Worm (Caenorhabditis elegans): ENCODE results near the gene col-140.

The col-140 gene

DNA sequence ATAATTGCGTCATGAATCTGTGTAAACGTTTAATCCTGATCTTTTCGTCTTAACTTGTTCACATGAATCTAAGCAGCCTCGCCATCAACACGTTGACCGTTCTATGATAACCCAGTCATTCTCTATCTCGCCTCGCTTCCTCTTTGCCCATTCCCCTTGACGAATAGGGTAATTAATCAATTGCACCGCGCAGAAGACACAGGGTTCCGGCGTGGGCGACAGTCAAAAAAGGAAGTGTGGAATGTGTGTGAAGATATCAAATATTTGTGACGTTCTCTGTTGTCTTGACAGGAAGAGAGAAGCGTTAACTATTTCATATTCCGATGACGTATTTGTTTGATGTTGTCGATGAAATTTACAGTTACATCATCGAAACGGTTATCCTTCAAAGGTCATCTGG, 3.8 kb downstream of the col-140 start:
- TF ChIP-seq ceh-28 (tag; optimal IDR thresholded peaks at IDR 0.05) (peak; percentile 54), nhr-23 (tag; optimal IDR thresholded peaks at IDR 0.05) (peak; percentile 81), lin-39 (tag; optimal IDR thresholded peaks at IDR 0.05) (peak; percentile 44), nfya-1 (tag; optimal IDR thresholded peaks at IDR 0.05; ENCODE audit: insufficient read depth) (no peak), nhr-25 (tag; optimal IDR thresholded peaks at IDR 0.05) (peak; percentile 89), nhr-43 (tag; optimal IDR thresholded peaks at IDR 0.05; ENCODE audit: poor library complexity, severe bottlenecking) (peak; percentile 82), ceh-9 (tag; optimal IDR thresholded peaks at IDR 0.05) (no peak), aly-2 (tag; optimal IDR thresholded peaks at IDR 0.05) (peak; percentile 27), unc-62 (GFP tag; optimal IDR thresholded peaks at IDR 0.05) (peak; percentile 72), elt-3 (tag; optimal IDR thresholded peaks at IDR 0.05) (peak in 2 of 3 experiments; percentile 59 to 66)

DNA sequence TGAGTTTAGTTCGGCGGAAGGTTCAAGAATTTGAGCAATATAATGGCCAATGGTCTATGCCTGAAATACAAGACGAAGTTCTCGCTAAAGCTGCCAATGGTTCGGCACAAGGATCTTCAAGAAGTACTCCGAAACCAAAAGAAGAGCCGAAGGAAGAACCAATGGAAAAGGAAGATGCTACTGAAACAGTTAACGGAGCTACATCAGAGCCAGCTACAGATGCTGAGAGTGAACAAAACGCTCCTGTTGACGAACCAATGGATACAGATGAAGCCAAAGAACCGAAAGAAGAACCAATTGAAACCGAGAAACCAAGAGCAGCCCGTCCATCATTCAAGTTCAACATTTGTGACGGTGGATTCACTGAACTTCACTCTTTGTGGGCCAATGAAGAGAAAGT, 5.4 kb downstream of the col-140 start:
- TF ChIP-seq fos-1 (tag; optimal IDR thresholded peaks at IDR 0.05) (no peak), nhr-28 (tag; optimal IDR thresholded peaks at IDR 0.05) (no peak), mml-1 (tag; optimal IDR thresholded peaks at IDR 0.05) (no peak), ztf-4 (tag; optimal IDR thresholded peaks at IDR 0.05) (no peak), ceh-82 (tag; optimal IDR thresholded peaks at IDR 0.05) (no peak), egl-27 (tag; optimal IDR thresholded peaks at IDR 0.05) (no peak)

DNA sequence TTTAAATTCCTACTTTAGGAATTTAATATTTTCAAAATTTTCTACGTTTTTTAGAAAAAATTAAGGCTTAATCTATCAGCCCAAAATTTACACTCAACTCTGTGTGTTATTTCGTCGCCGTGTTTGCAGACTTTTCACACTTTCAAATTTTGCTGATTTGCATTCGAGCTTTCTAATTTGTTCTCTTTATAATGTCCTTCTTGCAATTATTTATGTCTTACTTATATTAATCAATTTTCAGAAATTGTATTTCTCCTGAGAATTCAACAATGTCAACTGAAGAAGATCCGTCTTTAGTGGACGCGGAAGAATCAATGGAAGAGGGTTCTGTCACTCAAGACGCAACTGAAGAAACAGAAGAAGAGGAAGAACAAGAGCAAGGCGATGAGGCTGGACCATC, 10.0 kb downstream of the col-140 start, which contains the start of gene let-418:
Gene let-418 (plus strand): TSS at position 242 of the 400 bp plus-strand sequence.
- TF ChIP-seq nhr-25 (tag; optimal IDR thresholded peaks at IDR 0.05) (no peak), ZK546.5 (tag; optimal IDR thresholded peaks at IDR 0.05) (no peak), ama-1 (optimal IDR thresholded peaks at IDR 0.05) (no peak), skn-1 (tag; optimal IDR thresholded peaks at IDR 0.05) (no peak), elt-2 (tag; optimal IDR thresholded peaks at IDR 0.05) (no peak), nhr-67 (tag; optimal IDR thresholded peaks at IDR 0.05) (no peak), nhr-76 (tag; optimal IDR thresholded peaks at IDR 0.05) (no peak), lin-39 (tag; optimal IDR thresholded peaks at IDR 0.05) (no peak), R02D3.7 (tag; optimal IDR thresholded peaks at IDR 0.05) (no peak), ceh-28 (tag; optimal IDR thresholded peaks at IDR 0.05) (no peak), unc-39 (tag; optimal IDR thresholded peaks at IDR 0.05) (no peak)

DNA sequence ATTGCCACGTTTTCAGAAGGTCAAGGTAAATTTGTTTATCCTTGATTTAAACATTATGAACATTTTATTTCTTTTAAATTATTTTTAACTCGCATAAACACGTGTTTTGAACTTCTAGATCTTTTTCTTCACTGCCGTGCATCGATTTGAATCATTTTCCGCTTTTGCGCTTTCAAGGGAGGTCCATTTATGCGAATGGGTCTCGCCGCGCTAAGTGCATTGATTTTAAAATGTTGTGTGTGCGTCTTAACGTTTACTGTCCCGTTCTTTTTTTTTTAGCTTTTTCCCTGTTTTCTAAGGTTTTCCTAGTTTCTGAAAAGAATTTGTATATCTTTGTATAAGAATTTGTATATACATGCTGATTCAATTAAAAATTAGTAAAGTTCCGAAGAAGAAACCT, 11.2 kb downstream of the col-140 start:
- TF ChIP-seq sea-2 (GFP tag; optimal IDR thresholded peaks at IDR 0.05) (no peak), ztf-4 (tag; optimal IDR thresholded peaks at IDR 0.05) (no peak), nfya-1 (tag; optimal IDR thresholded peaks at IDR 0.05; ENCODE audit: insufficient read depth) (no peak), elt-3 (tag; optimal IDR thresholded peaks at IDR 0.05) (no peak), ceh-16 (tag; optimal IDR thresholded peaks at IDR 0.05) (no peak), snpc-4 (tag; optimal IDR thresholded peaks at IDR 0.05) (no peak), elt-1 (tag; optimal IDR thresholded peaks at IDR 0.05) (no peak), fkh-10 (GFP tag; optimal IDR thresholded peaks at IDR 0.05) (no peak), lin-39 (tag; optimal IDR thresholded peaks at IDR 0.05) (no peak), ZK546.5 (tag; optimal IDR thresholded peaks at IDR 0.05) (no peak), pha-4 (tag; optimal IDR thresholded peaks at IDR 0.05) (no peak), ceh-9 (tag; optimal IDR thresholded peaks at IDR 0.05) (no peak), ztf-11 (tag; optimal IDR thresholded peaks at IDR 0.05) (no peak)

DNA sequence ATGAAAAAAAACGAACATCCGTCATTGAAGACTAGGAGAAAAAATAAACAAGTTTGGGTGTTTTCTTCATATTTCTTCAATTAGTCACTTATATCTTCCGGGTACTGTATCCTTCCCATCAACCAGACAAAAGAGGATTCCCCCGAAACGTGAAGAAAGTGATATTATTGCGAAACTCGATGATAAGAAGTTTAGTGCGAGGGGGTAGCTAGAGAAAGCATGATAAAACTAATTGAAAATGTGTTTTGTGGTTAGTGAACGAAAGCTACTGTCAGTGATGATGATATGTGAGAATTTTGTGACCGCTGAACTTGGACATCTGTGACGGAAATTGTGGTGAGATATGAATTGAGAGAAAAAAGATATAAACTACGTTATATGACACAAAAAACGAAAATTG, 13.7 kb downstream of the col-140 start:
- no peak for TF ChIP-seq lsy-12 (tag; optimal IDR thresholded peaks at IDR 0.05)
- peak; percentile 61 for TF ChIP-seq egl-27 (tag; optimal IDR thresholded peaks at IDR 0.05)
- TF ChIP-seq aly-2 (tag; optimal IDR thresholded peaks at IDR 0.05): no peak
- TF ChIP-seq egl-5 (tag; optimal IDR thresholded peaks at IDR 0.05): no peak
- peak; percentile 46 for TF ChIP-seq fos-1 (tag; optimal IDR thresholded peaks at IDR 0.05)
- no peak for TF ChIP-seq nhr-28 (tag; optimal IDR thresholded peaks at IDR 0.05)
- TF ChIP-seq nfya-1 (tag; optimal IDR thresholded peaks at IDR 0.05; ENCODE audit: insufficient read depth): peak; percentile 35
- TF ChIP-seq ama-1 (optimal IDR thresholded peaks at IDR 0.05): no peak
- no peak for TF ChIP-seq nhr-67 (tag; optimal IDR thresholded peaks at IDR 0.05)
- TF ChIP-seq unc-62 (GFP tag; optimal IDR thresholded peaks at IDR 0.05): peak; percentile 52
- no peak for TF ChIP-seq pha-4 (tag; optimal IDR thresholded peaks at IDR 0.05)
- TF ChIP-seq lin-15B (tag; optimal IDR thresholded peaks at IDR 0.05): no peak
- peak; percentile 56 for TF ChIP-seq pqm-1 (tag; optimal IDR thresholded peaks at IDR 0.05)
- no peak for TF ChIP-seq skn-1 (tag; optimal IDR thresholded peaks at IDR 0.05)
- no peak for TF ChIP-seq daf-12 (tag; optimal IDR thresholded peaks at IDR 0.05)
- TF ChIP-seq eor-1 (tag; optimal IDR thresholded peaks at IDR 0.05): no peak
- no peak for TF ChIP-seq jun-1 (tag; optimal IDR thresholded peaks at IDR 0.05)
- no peak for TF ChIP-seq zag-1 (tag; optimal IDR thresholded peaks at IDR 0.05)
- TF ChIP-seq ztf-11 (tag; optimal IDR thresholded peaks at IDR 0.05): no peak
- TF ChIP-seq ceh-28 (tag; optimal IDR thresholded peaks at IDR 0.05): peak; percentile 59
- TF ChIP-seq nhr-76 (tag; optimal IDR thresholded peaks at IDR 0.05): no peak
- no peak for TF ChIP-seq ceh-82 (tag; optimal IDR thresholded peaks at IDR 0.05)
- no peak for TF ChIP-seq ZK546.5 (tag; optimal IDR thresholded peaks at IDR 0.05)
- TF ChIP-seq elt-3 (tag; optimal IDR thresholded peaks at IDR 0.05): peak; percentile 64 to 95 (median 88)
- TF ChIP-seq R02D3.7 (tag; optimal IDR thresholded peaks at IDR 0.05): peak; percentile 9
- TF ChIP-seq nhr-25 (tag; optimal IDR thresholded peaks at IDR 0.05): peak; percentile 76
- TF ChIP-seq elt-1 (tag; optimal IDR thresholded peaks at IDR 0.05): no peak
- TF ChIP-seq ceh-9 (tag; optimal IDR thresholded peaks at IDR 0.05): no peak
- TF ChIP-seq unc-39 (tag; optimal IDR thresholded peaks at IDR 0.05): no peak
- peak; percentile 64 for TF ChIP-seq elt-2 (tag; optimal IDR thresholded peaks at IDR 0.05)
- TF ChIP-seq mml-1 (tag; optimal IDR thresholded peaks at IDR 0.05): no peak
- no peak for TF ChIP-seq ztf-4 (tag; optimal IDR thresholded peaks at IDR 0.05)
- peak; percentile 96 for TF ChIP-seq nhr-23 (tag; optimal IDR thresholded peaks at IDR 0.05)
- no peak for TF ChIP-seq nhr-11 (tag; optimal IDR thresholded peaks at IDR 0.05)
- peak; percentile 88 for TF ChIP-seq nhr-43 (tag; optimal IDR thresholded peaks at IDR 0.05; ENCODE audit: poor library complexity, severe bottlenecking)
- TF ChIP-seq ceh-16 (tag; optimal IDR thresholded peaks at IDR 0.05): no peak

Measured in whole organism, L3 larva.